Fruit fly (Drosophila melanogaster): ENCODE measurements around the gene Nrt.

- TF ChIP-seq Sin3A (optimal IDR thresholded peaks at IDR 0.05) (no peak), psq (optimal IDR thresholded peaks at IDR 0.05) (no peak), h (optimal IDR thresholded peaks at IDR 0.05) (no peak)
Measured at dm6 chr3L:16808139-16808538, 42.3 kb downstream of the Nrt start.
